Fruit fly (Drosophila melanogaster) whole organism, adult: ENCODE data around the gene Vajk3.

Source experiments
- CG1620 ChIP-seq: fragments of 200-800 bp; sonication (Bioruptor generic); optimal IDR thresholded peaks from 2 replicates; lab custom pipeline; 2016; ENCODE audit warnings: missing biosample characterization, missing genetic modification characterization
- CG33017 ChIP-seq: fragments of 200-800 bp; sonication (Bioruptor generic); optimal IDR thresholded peaks from 2 replicates; lab custom pipeline; 2018; ENCODE audit warnings: missing biosample characterization, mild to moderate bottlenecking, missing genetic modification characterization, moderate library complexity
- CG5204 ChIP-seq: fragments of 200-800 bp; sonication (Bioruptor generic); optimal IDR thresholded peaks from 2 replicates; lab custom pipeline; 2016; ENCODE audit warnings: missing biosample characterization, missing genetic modification characterization
- CG7101 ChIP-seq: fragments of 200-800 bp; sonication (Bioruptor generic); optimal IDR thresholded peaks from 2 replicates; lab custom pipeline; 2018; ENCODE audit warnings: missing biosample characterization, mild to moderate bottlenecking, missing genetic modification characterization, moderate library complexity
- Clk ChIP-seq: fragments of 200-800 bp; sonication (Bioruptor generic); optimal IDR thresholded peaks from 2 replicates; lab custom pipeline; 2017; ENCODE audit warnings: missing biosample characterization, missing genetic modification characterization
- cic ChIP-seq: fragments of 200-800 bp; sonication (Bioruptor generic); optimal IDR thresholded peaks from 2 replicates; lab custom pipeline; 2017; ENCODE audit warnings: missing biosample characterization, mild to moderate bottlenecking, missing genetic modification characterization, moderate library complexity
- kay ChIP-seq: fragments of 200-800 bp; sonication (Bioruptor generic); peaks from one replicate; lab custom pipeline; 2016; ENCODE audit warnings: missing biosample characterization, missing genetic modification characterization, borderline replicate concordance
- ovo ChIP-seq: fragments of 200-800 bp; sonication (Bioruptor generic); optimal IDR thresholded peaks from 2 replicates; lab custom pipeline; 2016; ENCODE audit warnings: missing biosample characterization, missing genetic modification characterization
- tj ChIP-seq: fragments of 200-800 bp; sonication (Bioruptor generic); optimal IDR thresholded peaks from 3 replicates; lab custom pipeline; 2017; ENCODE audit warnings: missing biosample characterization, mild to moderate bottlenecking, missing genetic modification characterization, moderate library complexity
- toe ChIP-seq: fragments of 200-800 bp; sonication (Bioruptor generic); optimal IDR thresholded peaks from 2 replicates; lab custom pipeline; 2016; ENCODE audit warnings: missing biosample characterization, missing genetic modification characterization

dm6 chr2L:13967846-13968350 lies 20.6 kb upstream of the Vajk3 start, which contains the start of gene NimB3:
- TF ChIP-seq tj (GFP tag; lab: Kevin White, UChicago), result no peak
- no peak for TF ChIP-seq toe
- no peak for TF ChIP-seq cic (GFP tag; lab: Kevin White, UChicago)
- no peak for TF ChIP-seq Clk (GFP tag; lab: Kevin White, UChicago)
- TF ChIP-seq CG5204 (GFP tag; lab: Kevin White, UChicago), result no peak
- no peak for TF ChIP-seq CG7101
- no peak for TF ChIP-seq CG33017 (tag; lab: Kevin White, UChicago)
- TF ChIP-seq kay (GFP tag; lab: Kevin White, UChicago), result no peak
- no peak for TF ChIP-seq CG1620 (GFP tag; lab: Kevin White, UChicago)
- TF ChIP-seq ovo (GFP tag; lab: Kevin White, UChicago), result no peak
